Worm (Caenorhabditis elegans) whole organism, early embryonic: Measurements from ENCODE around the gene rpl-15.

ENCODE experiments used
- ama-1 ChIP-seq: fragments of 150-350 bp; optimal IDR thresholded peaks from 2 replicates; lab custom pipeline; 2014
- scrt-1 ChIP-seq: fragments of 200-800 bp; sonication (Bioruptor generic); IDR thresholded peaks from 2 replicates; pipeline ENCODE4 v1.3.6; 2022; ENCODE audit warnings: missing genetic modification characterization, missing compliant biosample characterization

- TF ChIP-seq ama-1 (lab: Kevin White, UChicago), result no peak
- TF ChIP-seq scrt-1 (GFP tag; lab: Robert Waterston, UW), result no peak
Measured at ce11 chrIV:619766-620165, 34.6 kb downstream of the rpl-15 start.
